Fruit fly (Drosophila melanogaster): Measurements from ENCODE around the gene hook.

DNA sequence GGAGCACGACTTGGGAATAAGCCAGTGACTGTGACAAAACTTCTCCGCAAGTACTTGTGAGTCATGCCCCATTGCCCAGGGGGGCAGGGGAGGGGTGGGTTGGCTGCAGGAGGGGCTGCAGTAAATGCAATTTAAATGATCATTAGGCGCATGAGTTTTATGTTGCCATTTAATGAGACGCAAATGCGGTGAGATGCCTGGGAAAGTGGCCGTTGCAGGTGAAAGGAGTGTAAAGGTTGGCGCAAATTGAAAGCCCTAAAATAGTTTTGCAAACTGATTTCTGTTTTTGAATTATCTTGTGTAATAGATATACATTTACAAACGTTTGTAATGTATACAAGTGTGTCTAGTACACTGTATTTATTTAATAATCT is 47.2 kb downstream of the hook start:
- TF ChIP-seq CG12768 (GFP tag; optimal IDR thresholded peaks at IDR 0.05) (no peak), kay (GFP tag; ENCODE audit: borderline replicate concordance) (no peak), CG5204 (GFP tag; optimal IDR thresholded peaks at IDR 0.05) (no peak), Mnt (GFP tag; optimal IDR thresholded peaks at IDR 0.05) (no peak), CG7045 (GFP tag; optimal IDR thresholded peaks at IDR 0.05) (no peak)
